Worm (Caenorhabditis elegans): ENCODE results near the gene C26E1.1.
A peak's percentile ranks its signal among the peaks of the same experiment; 100 is the strongest.

The C26E1.1 gene

DNA sequence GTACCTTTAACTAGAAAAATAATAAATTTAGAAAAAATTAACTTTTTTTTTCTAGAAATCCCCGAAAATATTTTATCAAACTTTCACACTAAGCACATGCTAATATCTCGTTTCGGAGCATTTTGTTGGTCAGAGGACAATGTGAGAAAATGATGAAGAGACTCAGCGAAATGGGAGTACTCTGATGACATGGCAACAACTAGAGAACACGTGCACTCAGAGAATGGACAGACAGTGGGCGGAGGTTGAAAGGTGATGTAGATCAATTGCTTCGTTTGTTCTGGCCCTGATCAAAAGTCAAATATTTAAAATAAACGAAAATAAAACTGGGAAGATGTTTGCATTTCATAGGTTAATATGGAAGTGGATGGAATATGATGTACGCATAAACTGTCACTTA lies 37.1 kb downstream of the C26E1.1 start:
- TF ChIP-seq M03D4.4 (tag; optimal IDR thresholded peaks at IDR 0.05) (no peak), elt-1 (tag; optimal IDR thresholded peaks at IDR 0.05; ENCODE audit: borderline replicate concordance, insufficient read depth) (no peak), nhr-12 (tag; optimal IDR thresholded peaks at IDR 0.05) (no peak), blmp-1 (tag; optimal IDR thresholded peaks at IDR 0.05) (no peak), sptf-1 (tag; optimal IDR thresholded peaks at IDR 0.05) (no peak), mls-2 (tag; optimal IDR thresholded peaks at IDR 0.05) (no peak), elt-3 (tag; optimal IDR thresholded peaks at IDR 0.05) (no peak), zip-8 (tag; optimal IDR thresholded peaks at IDR 0.05) (no peak), unc-39 (tag; optimal IDR thresholded peaks at IDR 0.05) (no peak), mab-5 (tag; optimal IDR thresholded peaks at IDR 0.05) (no peak), bed-3 (GFP tag; optimal IDR thresholded peaks at IDR 0.05) (no peak), ceh-83 (GFP tag; optimal IDR thresholded peaks at IDR 0.05) (no peak), nhr-76 (tag; optimal IDR thresholded peaks at IDR 0.05) (no peak), lsy-2 (tag; optimal IDR thresholded peaks at IDR 0.05) (no peak), hlh-1 (tag; optimal IDR thresholded peaks at IDR 0.05) (no peak), nhr-237 (tag; optimal IDR thresholded peaks at IDR 0.05) (no peak), unc-62 (GFP tag; optimal IDR thresholded peaks at IDR 0.05) (no peak)

ce11 chrV:13335883-13336419 lies 38.6 kb downstream of the C26E1.1 start, which contains the start of gene C50B6.9:
Gene C50B6.9, plus strand, starts transcription at chrV:13336369.
- TF ChIP-seq M03D4.4 (tag; optimal IDR thresholded peaks at IDR 0.05) (no peak), elt-1 (tag; optimal IDR thresholded peaks at IDR 0.05; ENCODE audit: borderline replicate concordance, insufficient read depth) (peak; percentile 9)

- TF ChIP-seq drap-1 (GFP tag; optimal IDR thresholded peaks at IDR 0.05) (no peak), flh-1 (GFP tag; optimal IDR thresholded peaks at IDR 0.05) (no peak), unc-120 (tag; optimal IDR thresholded peaks at IDR 0.05; ENCODE audit: poor library complexity, severe bottlenecking) (no peak), mls-2 (tag; optimal IDR thresholded peaks at IDR 0.05) (no peak), sptf-1 (tag; optimal IDR thresholded peaks at IDR 0.05) (no peak), ceh-39 (tag; optimal IDR thresholded peaks at IDR 0.05) (no peak), zip-8 (tag; optimal IDR thresholded peaks at IDR 0.05) (no peak), cnd-1 (tag; optimal IDR thresholded peaks at IDR 0.05) (no peak), mab-5 (tag; optimal IDR thresholded peaks at IDR 0.05) (no peak), ceh-43 (GFP tag; optimal IDR thresholded peaks at IDR 0.05) (no peak), pha-4 (tag; optimal IDR thresholded peaks at IDR 0.05) (no peak), lin-32 (GFP tag; optimal IDR thresholded peaks at IDR 0.05) (no peak), sem-2 (GFP tag; optimal IDR thresholded peaks at IDR 0.05) (no peak), elt-1 (tag; optimal IDR thresholded peaks at IDR 0.05; ENCODE audit: borderline replicate concordance, insufficient read depth) (no peak)
Measured at ce11 chrV:13338037-13338436, 40.7 kb downstream of the C26E1.1 start.

DNA sequence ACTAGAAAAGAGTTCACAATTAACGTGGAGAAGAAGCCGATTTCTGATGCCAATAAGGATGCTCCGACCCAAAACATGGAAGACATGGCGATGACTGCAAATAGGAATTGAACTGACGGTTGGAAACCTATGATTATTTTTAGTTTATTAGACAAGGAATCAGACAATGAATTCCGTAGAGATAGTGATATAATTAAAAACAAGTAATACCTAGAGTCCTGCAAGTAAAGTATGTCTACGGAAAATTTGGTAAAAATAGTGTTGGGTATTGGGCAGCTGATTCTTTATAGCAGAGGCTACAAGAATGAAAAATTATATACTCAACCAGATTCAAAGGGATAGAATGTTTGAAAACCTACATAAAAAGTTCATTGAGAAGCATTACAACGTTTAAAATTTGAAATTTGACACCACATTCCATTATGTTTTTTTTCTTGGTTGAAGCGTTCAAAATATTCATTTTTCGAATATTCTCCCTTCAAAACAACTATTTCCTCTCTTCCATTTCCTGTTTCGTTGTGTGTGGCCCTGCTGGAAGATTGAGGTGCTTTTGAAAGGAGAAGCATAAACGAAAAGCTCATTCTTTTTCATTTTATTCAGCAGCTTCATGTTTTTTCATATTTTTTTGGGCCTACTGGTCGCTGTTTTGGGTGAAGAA lies 42.4 kb downstream of the C26E1.1 start, which contains the start of the genes str-4 and lgc-48:
Gene str-4 (minus strand): TSS at position 101 of the 658 bp plus-strand sequence.
Gene lgc-48 (plus strand): TSS at position 608 of the 658 bp plus-strand sequence.
- TF ChIP-seq nhr-76 (tag; optimal IDR thresholded peaks at IDR 0.05) (no peak), snpc-4 (tag; optimal IDR thresholded peaks at IDR 0.05) (no peak), mab-5 (tag; optimal IDR thresholded peaks at IDR 0.05) (no peak), cnd-1 (tag; optimal IDR thresholded peaks at IDR 0.05) (no peak), unc-120 (tag; optimal IDR thresholded peaks at IDR 0.05; ENCODE audit: poor library complexity, severe bottlenecking) (no peak), blmp-1 (tag; optimal IDR thresholded peaks at IDR 0.05) (no peak)

DNA sequence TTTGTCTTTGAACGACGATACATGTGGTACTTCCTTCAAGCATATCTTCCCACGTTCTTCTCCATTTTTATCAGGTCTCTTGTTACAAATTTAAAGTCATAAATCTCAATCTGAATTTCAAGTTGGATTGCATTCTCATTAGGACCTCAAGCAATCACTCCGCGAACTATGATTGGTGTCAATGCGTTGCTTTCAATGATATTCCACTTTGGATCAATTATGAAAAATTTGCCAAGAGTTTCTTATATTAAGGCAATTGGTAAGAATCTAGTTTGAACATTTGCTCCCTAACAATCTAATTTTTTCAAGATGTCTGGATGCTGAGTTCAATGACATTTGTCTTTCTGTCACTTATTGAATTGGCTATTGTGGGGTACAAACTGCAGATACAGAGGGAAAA lies 44.9 kb downstream of the C26E1.1 start:
- TF ChIP-seq unc-62 (GFP tag; optimal IDR thresholded peaks at IDR 0.05) (no peak), unc-120 (tag; optimal IDR thresholded peaks at IDR 0.05; ENCODE audit: poor library complexity, severe bottlenecking) (no peak), cnd-1 (tag; optimal IDR thresholded peaks at IDR 0.05) (no peak), ceh-83 (GFP tag; optimal IDR thresholded peaks at IDR 0.05) (no peak), elt-3 (tag; optimal IDR thresholded peaks at IDR 0.05) (no peak), lsy-2 (tag; optimal IDR thresholded peaks at IDR 0.05) (no peak), unc-39 (tag; optimal IDR thresholded peaks at IDR 0.05) (no peak), nhr-237 (tag; optimal IDR thresholded peaks at IDR 0.05) (no peak), mab-5 (tag; optimal IDR thresholded peaks at IDR 0.05) (no peak), nhr-12 (tag; optimal IDR thresholded peaks at IDR 0.05) (no peak), nhr-28 (tag; optimal IDR thresholded peaks at IDR 0.05) (no peak), hlh-1 (tag; optimal IDR thresholded peaks at IDR 0.05) (no peak), drap-1 (GFP tag; optimal IDR thresholded peaks at IDR 0.05) (no peak)

Measured in whole organism, mixed stage, embryonic.